Worm (Caenorhabditis elegans): ENCODE results near the gene mrps-34.
A peak's percentile ranks its signal among the peaks of the same experiment; 100 is the strongest.

mrps-34 gene

DNA sequence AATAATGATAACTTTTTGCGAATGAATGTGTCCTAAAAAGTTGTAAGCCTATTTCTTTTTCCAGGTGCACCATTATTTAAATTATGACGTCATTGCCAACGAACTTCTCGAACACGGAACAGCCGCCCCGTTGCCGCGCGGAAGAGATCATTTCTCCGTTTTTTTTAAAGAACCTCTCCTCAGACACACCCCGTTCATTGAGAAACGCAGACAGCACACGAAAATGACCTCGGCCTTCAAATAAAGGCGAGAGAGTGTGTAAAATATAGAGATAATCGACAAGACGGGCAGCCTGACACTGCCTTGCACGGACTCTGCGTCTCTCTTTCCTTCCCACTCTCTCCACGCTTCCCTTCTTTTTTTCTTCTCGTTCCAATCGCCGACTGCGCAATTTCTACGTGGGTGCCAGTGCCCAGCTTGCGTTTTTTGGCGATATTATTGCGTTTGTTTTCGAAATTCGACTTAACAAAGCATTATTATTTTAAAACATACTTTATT, 18.2 kb upstream of the mrps-34 start:
- TF ChIP-seq nhr-6 (tag; optimal IDR thresholded peaks at IDR 0.05) (peak; percentile 45), elt-3 (tag; optimal IDR thresholded peaks at IDR 0.05) (no peak), ztf-4 (tag; optimal IDR thresholded peaks at IDR 0.05) (peak; percentile 53), lin-13 (GFP tag; optimal IDR thresholded peaks at IDR 0.05) (peak; percentile 40), zag-1 (tag; optimal IDR thresholded peaks at IDR 0.05) (peak; percentile 12), nhr-21 (tag; optimal IDR thresholded peaks at IDR 0.05) (peak; percentile 80), nhr-10 (tag; optimal IDR thresholded peaks at IDR 0.05) (no peak), ztf-1 (GFP tag; conservative IDR thresholded peaks at IDR 0.05) (no peak), egl-27 (tag; optimal IDR thresholded peaks at IDR 0.05) (peak; percentile 34), mbf-1 (tag; optimal IDR thresholded peaks at IDR 0.05) (no peak), lsy-2 (tag; optimal IDR thresholded peaks at IDR 0.05) (peak; percentile 64 to 82), crh-2 (tag; optimal IDR thresholded peaks at IDR 0.05) (peak; percentile 59), ceh-82 (tag; optimal IDR thresholded peaks at IDR 0.05) (no peak), lin-39 (tag; optimal IDR thresholded peaks at IDR 0.05) (no peak), skn-1 (tag; optimal IDR thresholded peaks at IDR 0.05) (no peak), nhr-11 (tag; optimal IDR thresholded peaks at IDR 0.05) (no peak), mab-5 (tag; optimal IDR thresholded peaks at IDR 0.05) (peak; percentile 75), mdl-1 (tag; optimal IDR thresholded peaks at IDR 0.05) (peak; percentile 51 to 58), nhr-12 (tag; optimal IDR thresholded peaks at IDR 0.05) (no peak), C34F6.9 (tag; optimal IDR thresholded peaks at IDR 0.05) (peak; percentile 80), peb-1 (tag; optimal IDR thresholded peaks at IDR 0.05) (peak; percentile 45), ama-1 (optimal IDR thresholded peaks at IDR 0.05) (peak; percentile 66), nhr-237 (tag; optimal IDR thresholded peaks at IDR 0.05) (no peak), R02D3.7 (tag; optimal IDR thresholded peaks at IDR 0.05) (no peak), blmp-1 (tag; optimal IDR thresholded peaks at IDR 0.05; ENCODE audit: insufficient read depth) (no peak), ZK546.5 (tag; optimal IDR thresholded peaks at IDR 0.05) (no peak), nhr-25 (tag; optimal IDR thresholded peaks at IDR 0.05) (peak; percentile 84), sma-9 (GFP tag; optimal IDR thresholded peaks at IDR 0.05) (peak; percentile 83), sma-9 (tag; optimal IDR thresholded peaks at IDR 0.05) (no peak), dmd-4 (tag; optimal IDR thresholded peaks at IDR 0.05) (no peak), sma-3 (GFP tag; optimal IDR thresholded peaks at IDR 0.05) (peak; percentile 77), nhr-77 (tag; optimal IDR thresholded peaks at IDR 0.05) (no peak), nhr-23 (tag; optimal IDR thresholded peaks at IDR 0.05) (no peak), alr-1 (tag; optimal IDR thresholded peaks at IDR 0.05) (no peak), aly-2 (tag; optimal IDR thresholded peaks at IDR 0.05) (no peak), lin-11 (tag; optimal IDR thresholded peaks at IDR 0.05) (peak; percentile 72), unc-62 (GFP tag; optimal IDR thresholded peaks at IDR 0.05) (peak; percentile 54), fos-1 (tag; optimal IDR thresholded peaks at IDR 0.05) (peak; percentile 82), nhr-129 (tag; optimal IDR thresholded peaks at IDR 0.05) (peak; percentile 64), Y55F3AM.14 (GFP tag; optimal IDR thresholded peaks at IDR 0.05) (peak; percentile 72), elt-1 (tag; optimal IDR thresholded peaks at IDR 0.05) (no peak), ceh-16 (tag; optimal IDR thresholded peaks at IDR 0.05) (peak; percentile 37), gmeb-1 (tag; optimal IDR thresholded peaks at IDR 0.05) (peak; percentile 59), ztf-11 (tag; optimal IDR thresholded peaks at IDR 0.05) (no peak), snpc-4 (tag; optimal IDR thresholded peaks at IDR 0.05) (no peak), F13H6.1 (tag; optimal IDR thresholded peaks at IDR 0.05) (peak; percentile 86), unc-55 (GFP tag; optimal IDR thresholded peaks at IDR 0.05) (peak; percentile 69), unc-39 (tag; optimal IDR thresholded peaks at IDR 0.05) (no peak), sem-4 (tag; optimal IDR thresholded peaks at IDR 0.05) (peak; percentile 38)
